Worm (Caenorhabditis elegans): ENCODE results near the gene cku-70.

- TF ChIP-seq lsy-2 (tag; optimal IDR thresholded peaks at IDR 0.05) (no peak), ztf-4 (tag; optimal IDR thresholded peaks at IDR 0.05) (no peak), elt-3 (tag; optimal IDR thresholded peaks at IDR 0.05) (no peak)
These were observed at the start of gene cku-70 for ce11 chrIII:11154527-11154926.

Measured in whole organism, L2 larva.